Worm (Caenorhabditis elegans) whole organism, young adult: Measurements from ENCODE around the gene C28D4.18.
A peak's percentile ranks its signal among the peaks of the same experiment; 100 is the strongest.
"Not testable (repeated sequence)": the region's sequence is repeated elsewhere in the genome, so short reads cannot be mapped to it uniquely, and the experiment has no call there.

Source experiments
- B0019.2 ChIP-seq: fragments of 200-800 bp; sonication (Bioruptor generic); conservative IDR thresholded peaks from 2 replicates; pipeline ENCODE4 v1.3.6; 2022; ENCODE audit warnings: missing genetic modification reagents, missing genetic modification characterization, missing compliant biosample characterization
- C17E4.6 ChIP-seq: fragments of 200-800 bp; sonication (Bioruptor generic); IDR thresholded peaks from 2 replicates; pipeline ENCODE4 v1.3.6; 2022; ENCODE audit warnings: missing genetic modification reagents, missing genetic modification characterization, missing compliant biosample characterization
- D2030.7 ChIP-seq: fragments of 200-800 bp; sonication (Bioruptor generic); IDR thresholded peaks from 2 replicates; pipeline ENCODE4 v1.3.6; 2022; ENCODE audit warnings: missing genetic modification reagents, missing genetic modification characterization, missing compliant biosample characterization
- F33H1.4 ChIP-seq: fragments of 200-800 bp; sonication (Bioruptor generic); IDR thresholded peaks from 2 replicates; pipeline ENCODE4 v1.3.6; 2022; ENCODE audit warnings: missing genetic modification reagents, missing genetic modification characterization, missing compliant biosample characterization
- F49E8.2 ChIP-seq: sonication (generic microtip); optimal IDR thresholded peaks from 3 replicates; lab custom pipeline; 2017; ENCODE audit warnings: missing genetic modification characterization, mild to moderate bottlenecking, missing compliant biosample characterization, antibody characterized with exemption, moderate library complexity; ENCODE audit not compliant: insufficient read depth
- F57C9.4 ChIP-seq: sonication (generic microtip); optimal IDR thresholded peaks from 2 replicates; lab custom pipeline; 2017; ENCODE audit warnings: mild to moderate bottlenecking, missing genetic modification characterization, missing compliant biosample characterization
- Y95B8A.8 ChIP-seq: fragments of 200-800 bp; sonication (Bioruptor generic); IDR thresholded peaks from 2 replicates; pipeline ENCODE4 v1.3.6; 2022; ENCODE audit warnings: missing genetic modification reagents, missing genetic modification characterization, missing compliant biosample characterization
- aptf-2 ChIP-seq: fragments of 200-800 bp; sonication (Bioruptor generic); conservative IDR thresholded peaks from 2 replicates; pipeline ENCODE4 v1.3.6; 2022; ENCODE audit warnings: missing genetic modification reagents, missing genetic modification characterization, missing compliant biosample characterization
- attf-3 ChIP-seq: fragments of 200-800 bp; sonication (Bioruptor generic); conservative IDR thresholded peaks from 2 replicates; pipeline ENCODE4 v1.3.6; 2022; ENCODE audit warnings: missing genetic modification reagents, missing genetic modification characterization, missing compliant biosample characterization
- bed-2 ChIP-seq: fragments of 200-800 bp; sonication (Bioruptor generic); IDR thresholded peaks from 2 replicates; pipeline ENCODE4 v1.3.6; 2022; ENCODE audit warnings: missing genetic modification reagents, missing genetic modification characterization, missing compliant biosample characterization
- ceh-40 ChIP-seq: fragments of 200-800 bp; sonication (Bioruptor generic); IDR thresholded peaks from 2 replicates; pipeline ENCODE4 v1.3.6; 2022; ENCODE audit warnings: missing genetic modification characterization, missing compliant biosample characterization
- ceh-91 ChIP-seq: fragments of 200-800 bp; sonication (Bioruptor generic); IDR thresholded peaks from 2 replicates; pipeline ENCODE4 v1.3.6; 2022; ENCODE audit warnings: missing genetic modification reagents, missing genetic modification characterization, missing compliant biosample characterization
- die-1 ChIP-seq: sonication (generic microtip); optimal IDR thresholded peaks from 2 replicates; lab custom pipeline; 2016; ENCODE audit warnings: missing genotype, mild to moderate bottlenecking, missing genetic modification characterization, missing compliant biosample characterization
- dox-1 ChIP-seq: fragments of 200-800 bp; sonication (Bioruptor generic); IDR thresholded peaks from 2 replicates; pipeline ENCODE4 v1.3.6; 2022; ENCODE audit warnings: missing genetic modification reagents, missing genetic modification characterization, missing compliant biosample characterization
- dpl-1 ChIP-seq: fragments of 150-350 bp; optimal IDR thresholded peaks from 2 replicates; lab custom pipeline; 2014; ENCODE audit warnings: missing biosample characterization, missing genetic modification reagents, missing genetic modification characterization
- efl-1 ChIP-seq: fragments of 150-350 bp; optimal IDR thresholded peaks from 2 replicates; lab custom pipeline; 2014; ENCODE audit warnings: missing biosample characterization, missing genetic modification reagents, missing genetic modification characterization
- ekl-4 ChIP-seq: fragments of 200-800 bp; sonication (Bioruptor generic); IDR thresholded peaks from 2 replicates; pipeline ENCODE4 v1.3.6; 2022; ENCODE audit warnings: missing genetic modification reagents, missing genetic modification characterization, missing compliant biosample characterization
- hsf-1 ChIP-seq: fragments of 200-800 bp; sonication (Bioruptor generic); IDR thresholded peaks from 2 replicates; pipeline ENCODE4 v1.3.6; 2022; ENCODE audit warnings: missing genetic modification reagents, missing genetic modification characterization, missing compliant biosample characterization
- lin-35 ChIP-seq, 3 experiments: fragments of 150-350 bp in 2 of 3; sonication (generic microtip) in 1 of 3; optimal IDR thresholded peaks; 2 replicates each; lab custom pipeline; 2014 to 2018; ENCODE audit warnings: missing biosample characterization in 3 of 3, missing genetic modification characterization in 3 of 3, missing genetic modification reagents in 3 of 3
- lsl-1 ChIP-seq: fragments of 200-800 bp; sonication (Bioruptor generic); optimal IDR thresholded peaks from 2 replicates; lab custom pipeline; 2018; ENCODE audit warnings: mild to moderate bottlenecking, missing genetic modification characterization, moderate library complexity, missing compliant biosample characterization
- madf-3 ChIP-seq: fragments of 200-800 bp; sonication (Bioruptor generic); IDR thresholded peaks from 2 replicates; pipeline ENCODE4 v1.3.6; 2022; ENCODE audit warnings: missing genetic modification reagents, missing genetic modification characterization, missing compliant biosample characterization
- madf-6 ChIP-seq: fragments of 200-800 bp; sonication (Bioruptor generic); IDR thresholded peaks from 2 replicates; pipeline ENCODE4 v1.3.6; 2022; ENCODE audit warnings: missing genetic modification reagents, missing genetic modification characterization, missing compliant biosample characterization
- madf-8 ChIP-seq: fragments of 200-800 bp; sonication (Bioruptor generic); conservative IDR thresholded peaks from 2 replicates; pipeline ENCODE4 v1.3.6; 2022; ENCODE audit warnings: missing genetic modification reagents, missing genetic modification characterization, missing compliant biosample characterization
- mel-28 ChIP-seq: sonication (generic microtip); optimal IDR thresholded peaks from 2 replicates; lab custom pipeline; 2016; ENCODE audit warnings: borderline replicate concordance, mild to moderate bottlenecking, missing genetic modification characterization, missing compliant biosample characterization
- nfyb-1 ChIP-seq: fragments of 200-800 bp; sonication (Bioruptor generic); IDR thresholded peaks from 2 replicates; pipeline ENCODE4 v1.3.6; 2022; ENCODE audit warnings: missing genetic modification reagents, missing genetic modification characterization, missing compliant biosample characterization
- pbrm-1 ChIP-seq: fragments of 200-800 bp; sonication (Bioruptor generic); IDR thresholded peaks from 2 replicates; pipeline ENCODE4 v1.3.6; 2022; ENCODE audit warnings: missing genetic modification reagents, missing genetic modification characterization, missing compliant biosample characterization
- rcor-1 ChIP-seq: fragments of 200-800 bp; sonication (Bioruptor generic); IDR thresholded peaks from 2 replicates; pipeline ENCODE4 v1.3.6; 2022; ENCODE audit warnings: missing genetic modification reagents, missing genetic modification characterization, missing compliant biosample characterization
- snpc-1.1 ChIP-seq: sonication (generic microtip); optimal IDR thresholded peaks from 2 replicates; lab custom pipeline; 2017; ENCODE audit warnings: missing genetic modification characterization, mild to moderate bottlenecking, missing compliant biosample characterization, antibody characterized with exemption, moderate library complexity, missing genotype, missing genetic modification reagents; ENCODE audit not compliant: insufficient read depth
- snpc-3.4 ChIP-seq: sonication (generic microtip); optimal IDR thresholded peaks from 2 replicates; lab custom pipeline; 2017; ENCODE audit warnings: missing genetic modification characterization, mild to moderate bottlenecking, missing compliant biosample characterization, antibody characterized with exemption, moderate library complexity, missing genotype, missing genetic modification reagents
- snpc-4 ChIP-seq, 5 experiments: fragments of 150-350 bp in 1 of 5; sonication (generic microtip) in 4 of 5; optimal IDR thresholded peaks; 2 replicates each; lab custom pipeline; 2014 to 2018; ENCODE audit warnings: missing genetic modification characterization in 5 of 5, missing biosample characterization in 3 of 5, antibody characterized with exemption in 2 of 5, mild to moderate bottlenecking in 2 of 5, missing compliant biosample characterization in 2 of 5, missing genotype in 2 of 5, moderate library complexity in 2 of 5, missing genetic modification reagents in 1 of 5
- sptf-2 ChIP-seq: fragments of 200-800 bp; sonication (Bioruptor generic); optimal IDR thresholded peaks from 2 replicates; lab custom pipeline; 2018; ENCODE audit warnings: mild to moderate bottlenecking, missing genetic modification characterization, missing compliant biosample characterization
- tlf-1 ChIP-seq: fragments of 200-800 bp; sonication (Bioruptor generic); optimal IDR thresholded peaks from 2 replicates; lab custom pipeline; 2018; ENCODE audit warnings: mild to moderate bottlenecking, missing genetic modification characterization, missing compliant biosample characterization
- unc-130 ChIP-seq: sonication (generic microtip); optimal IDR thresholded peaks from 2 replicates; lab custom pipeline; 2016; ENCODE audit warnings: missing genetic modification reagents, missing genetic modification characterization, missing compliant biosample characterization
- xnd-1 ChIP-seq: sonication (generic microtip); optimal IDR thresholded peaks from 2 replicates; lab custom pipeline; 2016; ENCODE audit warnings: missing genotype, missing genetic modification reagents, missing genetic modification characterization, missing compliant biosample characterization
- zfh-2 ChIP-seq: fragments of 200-800 bp; sonication (Bioruptor generic); conservative IDR thresholded peaks from 2 replicates; pipeline ENCODE4 v1.3.6; 2022; ENCODE audit warnings: missing genetic modification reagents, missing genetic modification characterization, missing compliant biosample characterization
- zim-3 ChIP-seq: sonication (generic microtip); optimal IDR thresholded peaks from 2 replicates; lab custom pipeline; 2017; ENCODE audit warnings: mild to moderate bottlenecking, missing genetic modification characterization, moderate library complexity, missing compliant biosample characterization
- ztf-28 ChIP-seq: fragments of 200-800 bp; sonication (Bioruptor generic); IDR thresholded peaks from 2 replicates; pipeline ENCODE4 v1.3.6; 2022; ENCODE audit warnings: missing genetic modification reagents, missing genetic modification characterization, missing compliant biosample characterization

The C28D4.18 gene

DNA sequence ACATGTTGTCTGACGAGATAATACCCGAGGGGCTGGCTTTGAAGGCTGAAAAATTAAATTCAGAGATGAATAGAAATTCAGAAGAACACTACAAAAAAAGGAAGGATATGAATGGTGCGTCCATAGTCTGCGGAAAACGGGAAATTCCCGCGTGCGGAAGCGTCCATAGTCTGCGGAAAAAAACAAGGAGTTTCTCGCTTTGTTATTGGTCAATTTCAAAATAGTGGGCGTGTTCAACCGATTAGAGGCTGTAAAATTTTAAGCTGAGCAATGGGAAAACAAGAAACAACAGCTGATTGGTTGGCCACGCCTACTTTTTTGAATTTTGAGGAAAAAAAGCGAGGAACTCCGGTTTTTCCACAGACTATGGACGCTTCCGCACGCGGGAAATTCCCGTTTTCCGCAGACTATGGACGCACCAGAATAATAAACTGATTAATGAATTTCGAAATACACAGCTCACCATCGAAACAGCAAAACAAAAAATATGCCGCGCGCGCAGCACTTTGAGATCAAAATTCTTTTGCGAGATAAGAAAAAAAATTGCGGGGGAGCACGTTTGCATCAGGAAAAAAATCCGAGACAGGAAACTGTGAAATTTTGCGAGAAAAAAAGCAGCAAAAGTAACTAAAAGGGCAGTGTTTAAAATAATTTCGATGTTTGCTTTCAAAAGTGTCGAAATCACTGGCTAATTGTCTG lies 15.9 kb downstream of the C28D4.18 start, which contains the start of gene gln-6:
gln-6 (minus strand) TSS at position 51 of the 699 bp plus-strand sequence.
- TF ChIP-seq tlf-1 (GFP tag; lab: Kevin White, UChicago) (peak; percentile 67), lsl-1 (peak; percentile 65), Y95B8A.8 (GFP tag; lab: Robert Waterston, UW) (peak; percentile 62; the same call in 1 of the 2 replicates), ekl-4 (0 out of 2 replicates have a peak, but pooled peaks have one; percentile 19), pbrm-1 (GFP tag; lab: Robert Waterston, UW) (peak; percentile 37; the same call in 1 of the 2 replicates), B0019.2 (GFP tag; lab: Robert Waterston, UW) (peak; percentile 67), rcor-1 (GFP tag; lab: Robert Waterston, UW) (0 out of 2 replicates have a peak, but pooled peaks have one; percentile 39), F49E8.2 (tag; lab: Kevin White, UChicago) (peak; percentile 40), snpc-1.1 (tag; lab: Kevin White, UChicago) (peak; percentile 17), ztf-28 (GFP tag; lab: Robert Waterston, UW) (0 out of 2 replicates have a peak, but pooled peaks have one; percentile 38), snpc-4 (tag; optimal IDR thresholded peaks at IDR 0.05; lab: Kevin White, UChicago) (peak in 1 of 4 experiments; percentile 28), hsf-1 (GFP tag; lab: Robert Waterston, UW) (peak; percentile 61; the same call in 1 of the 2 replicates), nfyb-1 (GFP tag; lab: Robert Waterston, UW) (peak; percentile 25; the same call in 1 of the 2 replicates), madf-3 (GFP tag; lab: Robert Waterston, UW) (peak; percentile 86), D2030.7 (GFP tag; lab: Robert Waterston, UW) (peak; percentile 91; the same call in 1 of the 2 replicates), madf-6 (GFP tag; lab: Robert Waterston, UW) (peak; percentile 96), snpc-3.4 (tag; lab: Kevin White, UChicago) (peak; percentile 51), dox-1 (peak; percentile 82), efl-1 (GFP tag; lab: Kevin White, UChicago) (peak; percentile 94), lin-35 (GFP tag; optimal IDR thresholded peaks at IDR 0.05; lab: Kevin White, UChicago) (peak in 1 of 3 experiments; percentile 44), F33H1.4 (GFP tag; lab: Robert Waterston, UW) (peak; percentile 71), unc-130 (GFP tag; lab: Kevin White, UChicago) (peak; percentile 35), C17E4.6 (GFP tag; lab: Robert Waterston, UW) (peak; percentile 67; the same call in 1 of the 2 replicates), aptf-2 (peak; percentile 32; the same call in 1 of the 2 replicates), xnd-1 (tag; lab: Kevin White, UChicago) (peak; percentile 84), madf-8 (GFP tag; lab: Robert Waterston, UW) (peak; percentile 90), dpl-1 (GFP tag; lab: Kevin White, UChicago) (peak; percentile 80), ceh-91 (peak; percentile 89)
- not testable (repeated sequence) for TF ChIP-seq snpc-4 (GFP tag; optimal IDR thresholded peaks at IDR 0.05; lab: Kevin White, UChicago)

DNA sequence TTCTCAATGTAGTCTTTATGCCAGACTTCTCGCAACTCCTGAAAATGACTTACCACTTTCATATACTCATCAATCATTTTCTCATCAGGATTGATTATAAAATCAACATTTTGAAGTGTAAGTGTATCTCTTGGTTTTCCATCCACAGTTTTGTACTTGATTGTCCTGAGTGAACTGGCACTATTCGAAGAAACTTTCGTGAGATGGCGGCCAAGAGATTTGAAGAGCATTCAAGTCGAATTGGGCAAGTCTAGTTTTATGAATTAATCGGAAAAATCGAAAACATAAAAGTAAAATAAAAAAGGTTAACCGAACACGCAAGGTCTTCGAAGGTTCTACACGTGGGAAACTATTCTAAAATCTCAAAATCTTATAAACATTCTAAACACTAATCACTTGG lies 17.8 kb downstream of the C28D4.18 start, which contains the start of gene C28D4.7:
C28D4.7 (minus strand) TSS at position 265 of the 400 bp plus-strand sequence.
- no peak for TF ChIP-seq F57C9.4

DNA sequence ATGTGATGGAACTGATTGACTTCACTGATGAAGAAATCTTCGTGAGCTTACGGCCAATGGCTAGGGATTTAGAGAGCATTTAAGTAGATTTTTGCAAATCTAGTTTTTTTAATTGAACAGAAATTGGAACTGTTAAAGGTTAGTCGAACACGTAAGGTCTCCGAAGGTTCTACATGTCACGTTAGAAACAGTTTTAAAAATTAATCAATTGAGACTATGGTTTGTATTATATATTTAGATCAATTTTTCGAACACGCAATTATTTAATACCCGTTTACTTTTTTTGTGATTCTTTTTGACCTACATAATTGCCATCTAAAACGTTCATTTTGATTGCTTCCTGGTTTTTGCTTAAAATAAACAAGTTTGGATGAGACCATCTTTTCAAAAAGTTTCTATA lies 19.8 kb downstream of the C28D4.18 start, which contains the start of gene C28D4.4:
C28D4.4 (minus strand) TSS at position 101 of the 400 bp plus-strand sequence.
- TF ChIP-seq Y95B8A.8 (GFP tag; lab: Robert Waterston, UW) (no peak), bed-2 (no peak), ekl-4 (no peak), sptf-2 (GFP tag; lab: Kevin White, UChicago) (no peak), mel-28 (tag; lab: Kevin White, UChicago) (no peak), die-1 (tag; lab: Kevin White, UChicago) (no peak), madf-8 (GFP tag; lab: Robert Waterston, UW) (no peak), zim-3 (tag; lab: Kevin White, UChicago) (no peak), ceh-40 (GFP tag; lab: Robert Waterston, UW) (no peak), snpc-4 (GFP tag; optimal IDR thresholded peaks at IDR 0.05; lab: Kevin White, UChicago) (no peak), snpc-4 (tag; optimal IDR thresholded peaks at IDR 0.05; lab: Kevin White, UChicago) (no peak), zfh-2 (GFP tag; lab: Robert Waterston, UW) (no peak), attf-3 (no peak), unc-130 (GFP tag; lab: Kevin White, UChicago) (no peak)
- TF ChIP-seq, all 124 proteins: peak for 0
